Fruit fly (Drosophila melanogaster): ENCODE measurements around the gene Yod1.

Gene Yod1

dm6 chr3L:5184860-5185639, 51.4 kb downstream of the Yod1 start (continued):
- peak; percentile 30 to 48 for TF ChIP-seq Pdp1 (GFP tag; optimal IDR thresholded peaks at IDR 0.05)
- TF ChIP-seq Sox100B (GFP tag; optimal IDR thresholded peaks at IDR 0.05): peak; percentile 62
- TF ChIP-seq stwl (tag; optimal IDR thresholded peaks at IDR 0.05): no peak
- peak; percentile 49 for TF ChIP-seq CG12391 (tag; optimal IDR thresholded peaks at IDR 0.05)
- TF ChIP-seq Ptx1 (GFP tag; IDR thresholded peaks at IDR 0.05): peak; percentile 68
- no peak for TF ChIP-seq CG7928 (GFP tag; optimal IDR thresholded peaks at IDR 0.05)
- no peak; the same call in 2 of the 3 replicates for TF ChIP-seq so (GFP tag; IDR thresholded peaks at IDR 0.05)
- peak; percentile 74 for TF ChIP-seq CG10209 (GFP tag; optimal IDR thresholded peaks at IDR 0.05)
- no peak for TF ChIP-seq Lpt (GFP tag; optimal IDR thresholded peaks at IDR 0.05)
- peak; percentile 45 for TF ChIP-seq CG10654 (GFP tag; optimal IDR thresholded peaks at IDR 0.05)
- TF ChIP-seq CG6791 (GFP tag; IDR thresholded peaks at IDR 0.05; ENCODE audit: partially characterized antibody): no peak
- TF ChIP-seq pho (GFP tag; optimal IDR thresholded peaks at IDR 0.05): peak; percentile 69
- TF ChIP-seq CG16813 (GFP tag; IDR thresholded peaks at IDR 0.05; ENCODE audit: partially characterized antibody): no peak
- TF ChIP-seq CG32772 (GFP tag; IDR thresholded peaks at IDR 0.05): 0 out of 2 replicates have a peak, but pooled peaks have one; percentile 11
- TF ChIP-seq CG6813 (GFP tag; optimal IDR thresholded peaks at IDR 0.05): no peak
- TF ChIP-seq chinmo (GFP tag; IDR thresholded peaks at IDR 0.05; ENCODE audit: partially characterized antibody): peak; percentile 3; the same call in 1 of the 4 replicates
- TF ChIP-seq CG6654 (GFP tag; optimal IDR thresholded peaks at IDR 0.05): peak; percentile 32
- peak; percentile 65 for TF ChIP-seq CG12659 (GFP tag; optimal IDR thresholded peaks at IDR 0.05)
- TF ChIP-seq CG13624 (GFP tag; optimal IDR thresholded peaks at IDR 0.05): peak; percentile 48
- peak; percentile 55 for TF ChIP-seq shn (GFP tag; optimal IDR thresholded peaks at IDR 0.05)
- TF ChIP-seq CG3281 (GFP tag; optimal IDR thresholded peaks at IDR 0.05): peak; percentile 76
- no peak for TF ChIP-seq hkb (optimal IDR thresholded peaks at IDR 0.05)
- peak; percentile 55; the same call in 1 of the 2 replicates for TF ChIP-seq hkb (GFP tag; IDR thresholded peaks at IDR 0.05)
- no peak for TF ChIP-seq CG12299 (tag; optimal IDR thresholded peaks at IDR 0.05)
- TF ChIP-seq yki (optimal IDR thresholded peaks at IDR 0.05): peak; percentile 85
- peak; percentile 75 for TF ChIP-seq bcd (GFP tag; optimal IDR thresholded peaks at IDR 0.05)
- no peak for TF ChIP-seq zen (tag; optimal IDR thresholded peaks at IDR 0.05)
- TF ChIP-seq Bgb (GFP tag; IDR thresholded peaks at IDR 0.05; ENCODE audit: partially characterized antibody): peak; percentile 35; the same call in 1 of the 2 replicates
- peak; percentile 19 for TF ChIP-seq kay (GFP tag; optimal IDR thresholded peaks at IDR 0.05)
- no peak for TF ChIP-seq toy (GFP tag; IDR thresholded peaks at IDR 0.05)
- peak; percentile 73 for TF ChIP-seq CG11504 (tag; optimal IDR thresholded peaks at IDR 0.05)
- TF ChIP-seq ac (GFP tag; optimal IDR thresholded peaks at IDR 0.05): no peak
- TF ChIP-seq sqz (GFP tag; optimal IDR thresholded peaks at IDR 0.05): peak; percentile 81
- no peak for TF ChIP-seq ap (GFP tag; IDR thresholded peaks at IDR 0.05)
- TF ChIP-seq CG10366 (GFP tag; IDR thresholded peaks at IDR 0.05): peak; percentile 43; the same call in 1 of the 2 replicates
- no peak for TF ChIP-seq ash1 (GFP tag; optimal IDR thresholded peaks at IDR 0.05)
- TF ChIP-seq CG1603 (tag; optimal IDR thresholded peaks at IDR 0.05): peak; percentile 6
- TF ChIP-seq Jarid2 (GFP tag; optimal IDR thresholded peaks at IDR 0.05): no peak
- TF ChIP-seq Fer1 (GFP tag; optimal IDR thresholded peaks at IDR 0.05): peak; percentile 35
- TF ChIP-seq sd (tag; optimal IDR thresholded peaks at IDR 0.05): peak; percentile 98
- TF ChIP-seq Mad (GFP tag; optimal IDR thresholded peaks at IDR 0.05): peak; percentile 10
- TF ChIP-seq CG10431 (GFP tag; optimal IDR thresholded peaks at IDR 0.05): no peak
- TF ChIP-seq CG15269 (tag; optimal IDR thresholded peaks at IDR 0.05): peak; percentile 62
- TF ChIP-seq oc (tag; optimal IDR thresholded peaks at IDR 0.05): no peak
- TF ChIP-seq CG13894 (tag; optimal IDR thresholded peaks at IDR 0.05): no peak
- no peak for TF ChIP-seq knrl (GFP tag; IDR thresholded peaks at IDR 0.05; ENCODE audit: partially characterized antibody)
- no peak for TF ChIP-seq CG30020 (tag; optimal IDR thresholded peaks at IDR 0.05)
- no peak for TF ChIP-seq emc (GFP tag; optimal IDR thresholded peaks at IDR 0.05)

Data from whole organism, embryonic.